Worm (Caenorhabditis elegans) whole organism, L2 larva: Measurements from ENCODE around the gene fbxa-165.

Source experiments
- C34F6.9 ChIP-seq: fragments of 150-350 bp; optimal IDR thresholded peaks from 2 replicates; lab custom pipeline; 2014; ENCODE audit warnings: missing biosample characterization, missing genetic modification characterization
- R02D3.7 ChIP-seq: fragments of 150-350 bp; optimal IDR thresholded peaks from 2 replicates; lab custom pipeline; 2014; ENCODE audit warnings: missing biosample characterization, missing genetic modification characterization
- alr-1 ChIP-seq: fragments of 150-350 bp; optimal IDR thresholded peaks from 2 replicates; lab custom pipeline; 2014; ENCODE audit warnings: missing biosample characterization, missing genetic modification characterization
- aly-2 ChIP-seq: fragments of 150-350 bp; optimal IDR thresholded peaks from 2 replicates; lab custom pipeline; 2014; ENCODE audit warnings: missing biosample characterization, missing genetic modification characterization
- blmp-1 ChIP-seq: sonication (generic microtip); optimal IDR thresholded peaks from 2 replicates; lab custom pipeline; 2017; ENCODE audit warnings: missing genetic modification characterization, mild to moderate bottlenecking, missing compliant biosample characterization, antibody characterized with exemption, moderate library complexity; ENCODE audit not compliant: insufficient read depth
- ceh-16 ChIP-seq: fragments of 150-350 bp; optimal IDR thresholded peaks from 2 replicates; lab custom pipeline; 2014; ENCODE audit warnings: missing biosample characterization, missing genetic modification characterization
- crh-2 ChIP-seq: sonication (generic microtip); optimal IDR thresholded peaks from 2 replicates; lab custom pipeline; 2017; ENCODE audit warnings: missing biosample characterization, missing genetic modification characterization
- dmd-4 ChIP-seq: sonication (generic microtip); optimal IDR thresholded peaks from 2 replicates; lab custom pipeline; 2017; ENCODE audit warnings: missing biosample characterization, missing genetic modification characterization
- elt-1 ChIP-seq: fragments of 150-350 bp; optimal IDR thresholded peaks from 2 replicates; lab custom pipeline; 2014; ENCODE audit warnings: missing biosample characterization, missing genetic modification characterization
- fos-1 ChIP-seq: fragments of 150-350 bp; optimal IDR thresholded peaks from 2 replicates; lab custom pipeline; 2014; ENCODE audit warnings: missing biosample characterization, missing genetic modification characterization
- gmeb-1 ChIP-seq: fragments of 150-350 bp; optimal IDR thresholded peaks from 2 replicates; lab custom pipeline; 2014; ENCODE audit warnings: missing biosample characterization, missing genetic modification characterization
- lin-11 ChIP-seq: fragments of 150-350 bp; sonication (generic microtip); optimal IDR thresholded peaks from 2 replicates; lab custom pipeline; 2014; ENCODE audit warnings: missing biosample characterization, missing genetic modification characterization, inconsistent platforms, mixed read lengths
- lin-13 ChIP-seq: fragments of 150-350 bp; optimal IDR thresholded peaks from 2 replicates; lab custom pipeline; 2014; ENCODE audit warnings: missing biosample characterization, missing genetic modification reagents, missing genetic modification characterization
- lin-39 ChIP-seq: fragments of 150-350 bp; optimal IDR thresholded peaks from 2 replicates; lab custom pipeline; 2014; ENCODE audit warnings: missing biosample characterization, missing genetic modification reagents, missing genetic modification characterization
- lsy-2 ChIP-seq, 2 experiments: fragments of 150-350 bp in 1 of 2; sonication (generic microtip) in 1 of 2; optimal IDR thresholded peaks; 2 replicates each; lab custom pipeline; 2014 to 2017; ENCODE audit warnings: missing biosample characterization in 2 of 2, missing genetic modification characterization in 2 of 2
- mab-5 ChIP-seq: fragments of 150-350 bp; optimal IDR thresholded peaks from 2 replicates; lab custom pipeline; 2014; ENCODE audit warnings: missing biosample characterization, missing genetic modification characterization
- mbf-1 ChIP-seq: sonication (generic microtip); optimal IDR thresholded peaks from 2 replicates; lab custom pipeline; 2017; ENCODE audit warnings: missing biosample characterization, missing genetic modification characterization
- mdl-1 ChIP-seq, 2 experiments: fragments of 150-350 bp in 1 of 2; sonication (generic microtip) in 1 of 2; optimal IDR thresholded peaks; 2 replicates each; lab custom pipeline; 2017; ENCODE audit warnings: missing biosample characterization in 2 of 2, missing genetic modification characterization in 2 of 2
- nhr-10 ChIP-seq: sonication (generic microtip); optimal IDR thresholded peaks from 2 replicates; lab custom pipeline; 2017; ENCODE audit warnings: missing biosample characterization, missing genetic modification characterization
- nhr-11 ChIP-seq: fragments of 150-350 bp; optimal IDR thresholded peaks from 2 replicates; lab custom pipeline; 2014; ENCODE audit warnings: missing biosample characterization, missing genetic modification characterization
- nhr-129 ChIP-seq: fragments of 150-350 bp; optimal IDR thresholded peaks from 2 replicates; lab custom pipeline; 2014; ENCODE audit warnings: missing biosample characterization, missing genetic modification characterization
- nhr-21 ChIP-seq: fragments of 150-350 bp; optimal IDR thresholded peaks from 2 replicates; lab custom pipeline; 2014; ENCODE audit warnings: missing biosample characterization, missing genetic modification characterization
- nhr-6 ChIP-seq: fragments of 150-350 bp; optimal IDR thresholded peaks from 2 replicates; lab custom pipeline; 2014; ENCODE audit warnings: missing biosample characterization, missing genetic modification characterization
- nhr-77 ChIP-seq: fragments of 150-350 bp; optimal IDR thresholded peaks from 2 replicates; lab custom pipeline; 2014; ENCODE audit warnings: missing biosample characterization, missing genetic modification characterization
- peb-1 ChIP-seq: fragments of 150-350 bp; optimal IDR thresholded peaks from 2 replicates; lab custom pipeline; 2014; ENCODE audit warnings: missing biosample characterization, missing genetic modification characterization
- skn-1 ChIP-seq: sonication (generic microtip); optimal IDR thresholded peaks from 2 replicates; lab custom pipeline; 2017; ENCODE audit warnings: missing biosample characterization, missing genetic modification characterization
- sma-9 ChIP-seq, 2 experiments: fragments of 150-350 bp in 1 of 2; sonication (generic microtip) in 1 of 2; optimal IDR thresholded peaks; 2 replicates each; lab custom pipeline; 2014 to 2016; ENCODE audit warnings: missing genetic modification characterization in 2 of 2, mild to moderate bottlenecking in 1 of 2, missing biosample characterization in 1 of 2, missing compliant biosample characterization in 1 of 2, missing genetic modification reagents in 1 of 2, moderate library complexity in 1 of 2
- snpc-4 ChIP-seq: fragments of 150-350 bp; optimal IDR thresholded peaks from 2 replicates; lab custom pipeline; 2014; ENCODE audit warnings: missing biosample characterization, missing genetic modification characterization
- unc-39 ChIP-seq: fragments of 150-350 bp; optimal IDR thresholded peaks from 2 replicates; lab custom pipeline; 2014; ENCODE audit warnings: missing biosample characterization, missing genetic modification characterization
- unc-55 ChIP-seq: fragments of 150-350 bp; sonication (generic microtip); optimal IDR thresholded peaks from 3 replicates; lab custom pipeline; 2014; ENCODE audit warnings: missing biosample characterization, missing genetic modification reagents, missing genetic modification characterization
- unc-62 ChIP-seq: fragments of 150-350 bp; optimal IDR thresholded peaks from 2 replicates; lab custom pipeline; 2014; ENCODE audit warnings: missing biosample characterization, missing genetic modification reagents, missing genetic modification characterization
- ztf-11 ChIP-seq: sonication (generic microtip); optimal IDR thresholded peaks from 2 replicates; lab custom pipeline; 2017; ENCODE audit warnings: missing biosample characterization, missing genetic modification characterization
- ztf-4 ChIP-seq: fragments of 150-350 bp; optimal IDR thresholded peaks from 2 replicates; lab custom pipeline; 2014; ENCODE audit warnings: missing biosample characterization, missing genetic modification characterization

fbxa-165 gene

ce11 chrII:1650502-1650901, 34.2 kb upstream of the fbxa-165 start, which contains the start of gene fbxb-20:
fbxb-20 (minus strand) TSS chrII:1650602.
- TF ChIP-seq aly-2 (no peak), lin-13 (GFP tag; lab: Kevin White, UChicago) (no peak), mdl-1 (tag; optimal IDR thresholded peaks at IDR 0.05; lab: Kevin White, UChicago) (no peak), C34F6.9 (tag; lab: Kevin White, UChicago) (no peak), lin-11 (no peak), unc-39 (no peak), snpc-4 (tag; lab: Kevin White, UChicago) (no peak), nhr-77 (tag; lab: Kevin White, UChicago) (no peak), unc-62 (GFP tag; lab: Kevin White, UChicago) (no peak), ceh-16 (tag; lab: Kevin White, UChicago) (no peak)

- no peak for TF ChIP-seq nhr-21
- no peak for TF ChIP-seq lsy-2 (tag; optimal IDR thresholded peaks at IDR 0.05; lab: Kevin White, UChicago)
These were observed 32.5 kb upstream of the fbxa-165 start, which contains the start of gene fbxb-21 for ce11 chrII:1648768-1649167. fbxb-21 (minus strand) TSS chrII:1648868.

ce11 chrII:1646199-1646598, 29.9 kb upstream of the fbxa-165 start, which contains the start of gene ZC204.17:
ZC204.17 (minus strand) TSS chrII:1646299.
- TF ChIP-seq aly-2 (no peak), sma-9 (GFP tag; optimal IDR thresholded peaks at IDR 0.05; lab: Kevin White, UChicago) (no peak), sma-9 (tag; optimal IDR thresholded peaks at IDR 0.05; lab: Kevin White, UChicago) (no peak), nhr-6 (tag; lab: Kevin White, UChicago) (no peak), R02D3.7 (tag; lab: Kevin White, UChicago) (no peak), unc-39 (no peak), lin-39 (no peak), ceh-16 (tag; lab: Kevin White, UChicago) (no peak), nhr-10 (tag; lab: Kevin White, UChicago) (no peak), mab-5 (tag; lab: Kevin White, UChicago) (no peak), gmeb-1 (no peak), dmd-4 (tag; lab: Kevin White, UChicago) (no peak), blmp-1 (tag; lab: Kevin White, UChicago) (no peak), crh-2 (tag; lab: Kevin White, UChicago) (no peak), peb-1 (tag; lab: Kevin White, UChicago) (no peak)

- TF ChIP-seq R02D3.7 (tag; lab: Kevin White, UChicago) (no peak), lin-13 (GFP tag; lab: Kevin White, UChicago) (no peak), mbf-1 (no peak), unc-39 (no peak), dmd-4 (tag; lab: Kevin White, UChicago) (no peak), ztf-11 (tag; lab: Kevin White, UChicago) (no peak)
These were observed 28.6 kb upstream of the fbxa-165 start, which contains the start of gene ZC204.6 for ce11 chrII:1644777-1645348. ZC204.6 (minus strand) TSS chrII:1644827.

ce11 chrII:1640496-1640895, 24.2 kb upstream of the fbxa-165 start, which contains the start of gene srh-72:
srh-72 (minus strand) TSS chrII:1640596.
- TF ChIP-seq nhr-6 (tag; lab: Kevin White, UChicago) (no peak), C34F6.9 (tag; lab: Kevin White, UChicago) (no peak), dmd-4 (tag; lab: Kevin White, UChicago) (no peak), lin-11 (no peak), nhr-11 (tag; lab: Kevin White, UChicago) (no peak), ztf-4 (no peak), nhr-10 (tag; lab: Kevin White, UChicago) (no peak), nhr-129 (tag; lab: Kevin White, UChicago) (no peak), skn-1 (no peak), lin-39 (no peak), lsy-2 (tag; optimal IDR thresholded peaks at IDR 0.05; lab: Kevin White, UChicago) (no peak), unc-55 (no peak), fos-1 (tag; lab: Kevin White, UChicago) (no peak), unc-62 (GFP tag; lab: Kevin White, UChicago) (no peak), alr-1 (tag; lab: Kevin White, UChicago) (no peak), crh-2 (tag; lab: Kevin White, UChicago) (no peak), mbf-1 (no peak), elt-1 (tag; lab: Kevin White, UChicago) (no peak)
